Worm (Caenorhabditis elegans) whole organism, L4 larva: ENCODE results near the gene pks-1.
A peak's percentile ranks its signal among the peaks of the same experiment; 100 is the strongest.

ENCODE experiments used
- R02D3.7 ChIP-seq: fragments of 150-350 bp; sonication (generic microtip); optimal IDR thresholded peaks from 3 replicates; lab custom pipeline; 2014; ENCODE audit warnings: missing biosample characterization, missing genetic modification characterization
- Y48G9A.11 ChIP-seq: fragments of 200-800 bp; sonication (Bioruptor generic); IDR thresholded peaks from 2 replicates; pipeline ENCODE4 v1.3.6; 2022; ENCODE audit warnings: missing genetic modification reagents, missing genetic modification characterization, missing compliant biosample characterization
- ama-1 ChIP-seq: fragments of 150-350 bp; optimal IDR thresholded peaks from 2 replicates; lab custom pipeline; 2014; ENCODE audit warnings: inconsistent platforms, mixed read lengths
- attf-4 ChIP-seq: sonication (generic microtip); optimal IDR thresholded peaks from 3 replicates; lab custom pipeline; 2017; ENCODE audit warnings: missing biosample characterization, missing genetic modification characterization
- ceh-20 ChIP-seq: fragments of 200-800 bp; sonication (Bioruptor generic); IDR thresholded peaks from 2 replicates; pipeline ENCODE4 v1.3.6; 2022; ENCODE audit warnings: missing genetic modification reagents, missing genetic modification characterization, missing compliant biosample characterization
- cey-2 ChIP-seq: sonication (generic microtip); optimal IDR thresholded peaks from 3 replicates; lab custom pipeline; 2017; ENCODE audit warnings: missing genetic modification characterization, mild to moderate bottlenecking, missing compliant biosample characterization, antibody characterized with exemption, borderline replicate concordance; ENCODE audit not compliant: insufficient read depth
- daf-16 ChIP-seq, 3 experiments: sonication (generic microtip); optimal IDR thresholded peaks; 2 replicates each; lab custom pipeline; 2016 to 2017; ENCODE audit warnings: missing genetic modification characterization in 3 of 3, missing genetic modification reagents in 3 of 3, mild to moderate bottlenecking in 2 of 3, missing compliant biosample characterization in 2 of 3, missing biosample characterization in 1 of 3, moderate library complexity in 1 of 3
- daf-8 ChIP-seq: fragments of 200-800 bp; sonication (Bioruptor generic); IDR thresholded peaks from 2 replicates; pipeline ENCODE4 v1.3.6; 2022; ENCODE audit warnings: missing genetic modification characterization, missing compliant biosample characterization
- dmd-6 ChIP-seq: fragments of 200-800 bp; sonication (Bioruptor generic); IDR thresholded peaks from 2 replicates; pipeline ENCODE4 v1.3.6; 2022; ENCODE audit warnings: missing genetic modification reagents, missing genetic modification characterization, missing compliant biosample characterization
- dmd-9 ChIP-seq: fragments of 200-800 bp; sonication (Bioruptor generic); IDR thresholded peaks from 2 replicates; pipeline ENCODE4 v1.3.6; 2022; ENCODE audit warnings: missing genetic modification reagents, missing genetic modification characterization, missing compliant biosample characterization
- duxl-1 ChIP-seq: sonication (generic microtip); optimal IDR thresholded peaks from 2 replicates; lab custom pipeline; 2016; ENCODE audit warnings: mild to moderate bottlenecking, missing genetic modification characterization, moderate library complexity, missing compliant biosample characterization; ENCODE audit not compliant: poor library complexity
- dve-1 ChIP-seq: sonication (generic microtip); optimal IDR thresholded peaks from 2 replicates; lab custom pipeline; 2017; ENCODE audit warnings: antibody characterized with exemption, mild to moderate bottlenecking, missing genetic modification characterization, missing compliant biosample characterization; ENCODE audit not compliant: insufficient read depth
- fkh-10 ChIP-seq: fragments of 150-350 bp; optimal IDR thresholded peaks from 2 replicates; lab custom pipeline; 2014; ENCODE audit warnings: missing biosample characterization, missing genetic modification reagents, missing genetic modification characterization
- fos-1 ChIP-seq: fragments of 150-350 bp; optimal IDR thresholded peaks from 2 replicates; lab custom pipeline; 2014; ENCODE audit warnings: missing biosample characterization, missing genetic modification characterization
- hlh-11 ChIP-seq: fragments of 200-800 bp; sonication (Bioruptor generic); optimal IDR thresholded peaks from 2 replicates; lab custom pipeline; 2018; ENCODE audit warnings: mild to moderate bottlenecking, missing genetic modification characterization, missing compliant biosample characterization
- jun-1 ChIP-seq: fragments of 150-350 bp; optimal IDR thresholded peaks from 2 replicates; lab custom pipeline; 2014; ENCODE audit warnings: missing biosample characterization, missing genetic modification reagents, missing genetic modification characterization
- lin-13 ChIP-seq: fragments of 150-350 bp; optimal IDR thresholded peaks from 2 replicates; lab custom pipeline; 2014; ENCODE audit warnings: missing biosample characterization, missing genetic modification reagents, missing genetic modification characterization
- lin-29 ChIP-seq: fragments of 200-800 bp; sonication (Bioruptor generic); IDR thresholded peaks from 2 replicates; pipeline ENCODE4 v1.3.6; 2022; ENCODE audit warnings: missing genetic modification reagents, missing genetic modification characterization, missing compliant biosample characterization
- lin-39 ChIP-seq: fragments of 150-350 bp; optimal IDR thresholded peaks from 2 replicates; lab custom pipeline; 2014; ENCODE audit warnings: missing biosample characterization, missing genetic modification reagents, missing genetic modification characterization
- lir-3 ChIP-seq: sonication (generic microtip); optimal IDR thresholded peaks from 2 replicates; lab custom pipeline; 2016; ENCODE audit warnings: mild to moderate bottlenecking, missing genetic modification characterization, missing compliant biosample characterization
- lsy-2 ChIP-seq, 2 experiments: fragments of 150-350 bp in 1 of 2; sonication (generic microtip) in 1 of 2; optimal IDR thresholded peaks; 2 replicates each; lab custom pipeline; 2014 to 2017; ENCODE audit warnings: missing biosample characterization in 2 of 2, missing genetic modification characterization in 2 of 2
- madf-5 ChIP-seq, 2 experiments: fragments of 200-800 bp; sonication (Bioruptor generic); IDR thresholded peaks; 2 replicates each; pipeline ENCODE4 v1.3.6; 2022; ENCODE audit warnings: missing compliant biosample characterization in 2 of 2, missing genetic modification characterization in 2 of 2
- madf-9 ChIP-seq: fragments of 200-800 bp; sonication (Bioruptor generic); conservative IDR thresholded peaks from 2 replicates; pipeline ENCODE4 v1.3.6; 2022; ENCODE audit warnings: missing genetic modification reagents, missing genetic modification characterization, missing compliant biosample characterization
- mdt-29 ChIP-seq: fragments of 200-800 bp; sonication (Bioruptor generic); IDR thresholded peaks from 2 replicates; pipeline ENCODE4 v1.3.6; 2022; ENCODE audit warnings: missing genetic modification reagents, missing genetic modification characterization, missing compliant biosample characterization
- mep-1 ChIP-seq: fragments of 150-350 bp; sonication (generic microtip); optimal IDR thresholded peaks from 3 replicates; lab custom pipeline; 2014; ENCODE audit warnings: missing biosample characterization, missing genetic modification characterization
- mes-2 ChIP-seq: sonication (generic microtip); optimal IDR thresholded peaks from 2 replicates; lab custom pipeline; 2016; ENCODE audit warnings: missing genotype, mild to moderate bottlenecking, missing genetic modification characterization, missing compliant biosample characterization; ENCODE audit not compliant: poor library complexity, severe bottlenecking
- mxl-3 ChIP-seq: fragments of 200-800 bp; sonication (Bioruptor generic); optimal IDR thresholded peaks from 2 replicates; lab custom pipeline; 2018; ENCODE audit warnings: mild to moderate bottlenecking, missing genetic modification characterization, missing compliant biosample characterization
- nhr-237 ChIP-seq: sonication (generic microtip); optimal IDR thresholded peaks from 2 replicates; lab custom pipeline; 2017; ENCODE audit warnings: missing biosample characterization, missing genetic modification characterization
- nhr-28 ChIP-seq: fragments of 150-350 bp; optimal IDR thresholded peaks from 2 replicates; lab custom pipeline; 2014; ENCODE audit warnings: missing biosample characterization, missing genetic modification characterization
- nhr-41 ChIP-seq: fragments of 200-800 bp; sonication (Bioruptor generic); IDR thresholded peaks from 2 replicates; pipeline ENCODE4 v1.3.6; 2022; ENCODE audit warnings: missing genetic modification reagents, missing genetic modification characterization, missing compliant biosample characterization
- pqm-1 ChIP-seq: sonication (generic microtip); optimal IDR thresholded peaks from 2 replicates; lab custom pipeline; 2017; ENCODE audit warnings: missing biosample characterization, missing genetic modification characterization
- saeg-2 ChIP-seq: fragments of 200-800 bp; sonication (Bioruptor generic); IDR thresholded peaks from 2 replicates; pipeline ENCODE4 v1.3.6; 2022; ENCODE audit warnings: missing genetic modification reagents, missing genetic modification characterization, missing compliant biosample characterization
- skn-1 ChIP-seq: fragments of 150-350 bp; optimal IDR thresholded peaks from 2 replicates; lab custom pipeline; 2014; ENCODE audit warnings: missing biosample characterization, missing genetic modification characterization
- unc-39 ChIP-seq: sonication (generic microtip); optimal IDR thresholded peaks from 2 replicates; lab custom pipeline; 2017; ENCODE audit warnings: missing biosample characterization, missing genetic modification characterization
- unc-62 ChIP-seq, 3 experiments: fragments of 150-350 bp in 1 of 3; sonication (generic microtip); optimal IDR thresholded peaks in 2 of 3; peaks in 1 of 3; 1 replicate in 1 of 3; 2 replicates in 2 of 3; lab custom pipeline; 2014 to 2017; ENCODE audit warnings: missing biosample characterization in 3 of 3, missing genetic modification characterization in 3 of 3, missing genetic modification reagents in 3 of 3, missing genotype in 1 of 3
- zfp-2 ChIP-seq: sonication (generic microtip); optimal IDR thresholded peaks from 2 replicates; lab custom pipeline; 2016; ENCODE audit warnings: mild to moderate bottlenecking, missing genetic modification characterization, missing compliant biosample characterization
- zfp-3 ChIP-seq: fragments of 200-800 bp; sonication (Bioruptor generic); conservative IDR thresholded peaks from 2 replicates; pipeline ENCODE4 v1.3.6; 2022; ENCODE audit warnings: missing genetic modification reagents, missing genetic modification characterization, missing compliant biosample characterization
- zip-2 ChIP-seq: fragments of 150-350 bp; optimal IDR thresholded peaks from 2 replicates; lab custom pipeline; 2014; ENCODE audit warnings: missing biosample characterization, missing genetic modification characterization
- ztf-11 ChIP-seq: fragments of 150-350 bp; optimal IDR thresholded peaks from 2 replicates; lab custom pipeline; 2014; ENCODE audit warnings: missing biosample characterization, missing genetic modification characterization

The pks-1 gene

DNA sequence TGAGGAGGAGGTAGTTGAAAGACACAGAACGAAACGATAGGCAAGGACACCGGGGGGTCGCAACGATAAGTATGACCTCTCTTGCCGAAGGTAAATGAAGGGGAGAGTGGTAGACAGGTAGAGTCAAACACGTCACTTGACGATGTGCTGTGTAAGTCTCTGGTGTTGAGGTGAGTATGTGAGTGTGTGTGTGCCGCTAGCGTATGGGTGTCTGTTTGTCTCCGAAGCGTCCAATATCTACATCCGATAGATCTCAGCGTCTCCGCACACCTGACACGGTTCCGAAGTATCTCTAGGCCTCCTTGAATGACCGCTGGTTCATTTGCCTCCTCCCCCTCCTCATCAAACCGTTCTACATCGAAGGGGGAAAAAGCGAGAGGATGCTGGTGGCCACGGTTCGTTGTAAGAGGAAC, 61.6 kb downstream of the pks-1 start (continued):
- no peak for TF ChIP-seq dmd-9 (GFP tag; lab: Robert Waterston, UW)
- no peak for TF ChIP-seq ztf-11 (tag; lab: Kevin White, UChicago)
- no peak for TF ChIP-seq madf-5 (GFP tag; IDR thresholded peaks at IDR 0.05; lab: Robert Waterston, UW)
- peak; percentile 22 for TF ChIP-seq jun-1
- TF ChIP-seq zfp-2 (tag; lab: Kevin White, UChicago): no peak
- TF ChIP-seq zfp-3 (GFP tag; lab: Robert Waterston, UW): no peak
- peak; percentile 95 for TF ChIP-seq nhr-41 (GFP tag; lab: Robert Waterston, UW)
- TF ChIP-seq attf-4 (tag; lab: Kevin White, UChicago): peak; percentile 36
- no peak for TF ChIP-seq ceh-20 (GFP tag; lab: Robert Waterston, UW)
- peak; percentile 3 for TF ChIP-seq duxl-1 (tag; lab: Kevin White, UChicago)
- TF ChIP-seq hlh-11 (tag; lab: Kevin White, UChicago): peak; percentile 90
- TF ChIP-seq dmd-6 (GFP tag; lab: Robert Waterston, UW): peak; percentile 74
- peak in 1 of 2 experiments; percentile 99 for TF ChIP-seq unc-62 (GFP tag; optimal IDR thresholded peaks at IDR 0.05 in 1 of 2; lab: Kevin White, UChicago)
- TF ChIP-seq unc-62 (tag; optimal IDR thresholded peaks at IDR 0.05; lab: Kevin White, UChicago): no peak
- TF ChIP-seq lin-29 (GFP tag; lab: Robert Waterston, UW): no peak
- TF ChIP-seq dve-1 (tag; lab: Kevin White, UChicago): peak; percentile 70

DNA sequence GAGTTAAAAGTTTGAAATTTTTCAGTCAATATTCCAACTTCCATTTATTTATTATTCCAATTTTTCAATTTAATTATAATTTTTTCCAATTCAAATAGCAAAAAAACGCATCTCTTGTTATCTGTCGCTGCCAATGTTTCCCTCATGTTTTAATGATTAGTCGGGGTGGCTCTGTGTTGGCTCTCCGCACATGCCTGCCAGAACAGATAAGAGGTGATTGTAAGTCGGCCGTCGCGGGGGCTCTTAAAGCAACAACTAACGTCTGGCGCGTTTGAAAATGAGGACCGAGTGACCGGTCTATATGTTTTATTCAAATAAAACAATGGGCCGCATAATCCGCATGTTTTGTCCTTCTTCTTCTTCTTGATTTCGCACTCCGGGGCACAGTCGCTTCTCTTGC, 62.7 kb downstream of the pks-1 start:
- no peak for TF ChIP-seq lin-13 (GFP tag; lab: Kevin White, UChicago)
- no peak for TF ChIP-seq skn-1 (tag; lab: Kevin White, UChicago)
- peak; percentile 68 for TF ChIP-seq mxl-3 (GFP tag; lab: Kevin White, UChicago)
- TF ChIP-seq dve-1 (tag; lab: Kevin White, UChicago): peak; percentile 40
- no peak for TF ChIP-seq lin-29 (GFP tag; lab: Robert Waterston, UW)
- TF ChIP-seq R02D3.7: no peak
- no peak for TF ChIP-seq mep-1 (tag; lab: Kevin White, UChicago)
- TF ChIP-seq zip-2 (tag; lab: Kevin White, UChicago): no peak
- TF ChIP-seq lin-39 (tag; lab: Kevin White, UChicago): no peak
- TF ChIP-seq pqm-1 (tag; lab: Kevin White, UChicago): peak; percentile 83
- TF ChIP-seq hlh-11 (tag; lab: Kevin White, UChicago): peak; percentile 57
- TF ChIP-seq Y48G9A.11 (GFP tag; lab: Robert Waterston, UW): no peak
- TF ChIP-seq unc-62 (GFP tag; optimal IDR thresholded peaks at IDR 0.05 in 1 of 2; lab: Kevin White, UChicago): no peak
- no peak for TF ChIP-seq unc-62 (tag; optimal IDR thresholded peaks at IDR 0.05; lab: Kevin White, UChicago)
- peak; percentile 42; the same call in 1 of the 2 replicates for TF ChIP-seq dmd-6 (GFP tag; lab: Robert Waterston, UW)
- TF ChIP-seq fos-1 (tag; lab: Kevin White, UChicago): no peak
- TF ChIP-seq mes-2 (tag; lab: Kevin White, UChicago): no peak
- no peak for TF ChIP-seq daf-8 (GFP tag; lab: Robert Waterston, UW)
- TF ChIP-seq nhr-28: peak; percentile 26
- TF ChIP-seq nhr-41 (GFP tag; lab: Robert Waterston, UW): no peak
- no peak for TF ChIP-seq cey-2
- no peak for TF ChIP-seq lir-3 (tag; lab: Kevin White, UChicago)
- no peak for TF ChIP-seq fkh-10 (GFP tag; lab: Kevin White, UChicago)
- TF ChIP-seq madf-9: no peak
- no peak for TF ChIP-seq mdt-29
- TF ChIP-seq nhr-237 (tag; lab: Kevin White, UChicago): no peak
- no peak for TF ChIP-seq daf-16 (GFP tag; optimal IDR thresholded peaks at IDR 0.05; lab: Kevin White, UChicago)
- TF ChIP-seq daf-16 (tag; optimal IDR thresholded peaks at IDR 0.05; lab: Kevin White, UChicago): peak; percentile 67
- TF ChIP-seq saeg-2 (GFP tag; lab: Robert Waterston, UW): no peak
- no peak for TF ChIP-seq ama-1 (lab: Kevin White, UChicago)
- no peak for TF ChIP-seq lsy-2 (tag; optimal IDR thresholded peaks at IDR 0.05; lab: Kevin White, UChicago)
- no peak for TF ChIP-seq unc-39
